Worm (Caenorhabditis elegans) whole organism, young adult: ENCODE data around the gene M163.8.

Source experiments
- B0035.1 ChIP-seq: sonication (generic microtip); optimal IDR thresholded peaks from 2 replicates; lab custom pipeline; 2016; ENCODE audit warnings: missing genetic modification characterization, mild to moderate bottlenecking, missing compliant biosample characterization, missing genotype, missing genetic modification reagents
- C06A6.2 ChIP-seq: fragments of 200-800 bp; sonication (Bioruptor generic); conservative IDR thresholded peaks from 2 replicates; pipeline ENCODE4 v1.3.6; 2022; ENCODE audit warnings: missing genetic modification characterization, missing compliant biosample characterization
- D2030.7 ChIP-seq: fragments of 200-800 bp; sonication (Bioruptor generic); IDR thresholded peaks from 2 replicates; pipeline ENCODE4 v1.3.6; 2022; ENCODE audit warnings: missing genetic modification reagents, missing genetic modification characterization, missing compliant biosample characterization
- F23B12.7 ChIP-seq: sonication (generic microtip); optimal IDR thresholded peaks from 2 replicates; lab custom pipeline; 2017; ENCODE audit warnings: missing genetic modification characterization, mild to moderate bottlenecking, missing compliant biosample characterization, antibody characterized with exemption, moderate library complexity; ENCODE audit not compliant: insufficient read depth
- K12H6.12 ChIP-seq: fragments of 200-800 bp; sonication (Bioruptor generic); optimal IDR thresholded peaks from 2 replicates; lab custom pipeline; 2018; ENCODE audit warnings: mild to moderate bottlenecking, missing genetic modification characterization, missing compliant biosample characterization
- Y95B8A.8 ChIP-seq: fragments of 200-800 bp; sonication (Bioruptor generic); IDR thresholded peaks from 2 replicates; pipeline ENCODE4 v1.3.6; 2022; ENCODE audit warnings: missing genetic modification reagents, missing genetic modification characterization, missing compliant biosample characterization
- ZK185.1 ChIP-seq: sonication (generic microtip); optimal IDR thresholded peaks from 2 replicates; lab custom pipeline; 2016; ENCODE audit warnings: mild to moderate bottlenecking, missing genetic modification characterization, missing compliant biosample characterization; ENCODE audit not compliant: poor library complexity, severe bottlenecking
- aptf-3 ChIP-seq: fragments of 200-800 bp; sonication (Bioruptor generic); IDR thresholded peaks from 2 replicates; pipeline ENCODE4 v1.3.6; 2022; ENCODE audit warnings: missing genetic modification characterization, missing compliant biosample characterization
- athp-1 ChIP-seq: sonication (generic microtip); optimal IDR thresholded peaks from 2 replicates; lab custom pipeline; 2017; ENCODE audit warnings: mild to moderate bottlenecking, missing genetic modification characterization, missing compliant biosample characterization
- attf-3 ChIP-seq: fragments of 200-800 bp; sonication (Bioruptor generic); conservative IDR thresholded peaks from 2 replicates; pipeline ENCODE4 v1.3.6; 2022; ENCODE audit warnings: missing genetic modification reagents, missing genetic modification characterization, missing compliant biosample characterization
- attf-6 ChIP-seq: fragments of 200-800 bp; sonication (Bioruptor generic); IDR thresholded peaks from 2 replicates; pipeline ENCODE4 v1.3.6; 2022; ENCODE audit warnings: missing genetic modification reagents, missing genetic modification characterization, missing compliant biosample characterization
- ceh-58 ChIP-seq: fragments of 200-800 bp; sonication (Bioruptor generic); IDR thresholded peaks from 2 replicates; pipeline ENCODE4 v1.3.6; 2022; ENCODE audit warnings: missing genetic modification characterization, missing compliant biosample characterization
- ceh-91 ChIP-seq: fragments of 200-800 bp; sonication (Bioruptor generic); IDR thresholded peaks from 2 replicates; pipeline ENCODE4 v1.3.6; 2022; ENCODE audit warnings: missing genetic modification reagents, missing genetic modification characterization, missing compliant biosample characterization
- dox-1 ChIP-seq: fragments of 200-800 bp; sonication (Bioruptor generic); IDR thresholded peaks from 2 replicates; pipeline ENCODE4 v1.3.6; 2022; ENCODE audit warnings: missing genetic modification reagents, missing genetic modification characterization, missing compliant biosample characterization
- ekl-4 ChIP-seq: fragments of 200-800 bp; sonication (Bioruptor generic); IDR thresholded peaks from 2 replicates; pipeline ENCODE4 v1.3.6; 2022; ENCODE audit warnings: missing genetic modification reagents, missing genetic modification characterization, missing compliant biosample characterization
- him-1 ChIP-seq: sonication (generic microtip); optimal IDR thresholded peaks from 2 replicates; lab custom pipeline; 2016; ENCODE audit warnings: missing genotype, missing genetic modification reagents, missing genetic modification characterization, missing compliant biosample characterization
- hmg-1.2 ChIP-seq: fragments of 200-800 bp; sonication (Bioruptor generic); IDR thresholded peaks from 2 replicates; pipeline ENCODE4 v1.3.6; 2022; ENCODE audit warnings: missing genetic modification reagents, missing genetic modification characterization, missing compliant biosample characterization
- lir-1 ChIP-seq: fragments of 200-800 bp; sonication (Bioruptor generic); conservative IDR thresholded peaks from 2 replicates; pipeline ENCODE4 v1.3.6; 2022; ENCODE audit warnings: missing genetic modification reagents, missing genetic modification characterization, missing compliant biosample characterization
- madf-6 ChIP-seq: fragments of 200-800 bp; sonication (Bioruptor generic); IDR thresholded peaks from 2 replicates; pipeline ENCODE4 v1.3.6; 2022; ENCODE audit warnings: missing genetic modification reagents, missing genetic modification characterization, missing compliant biosample characterization
- mxl-1 ChIP-seq: sonication (generic microtip); optimal IDR thresholded peaks from 2 replicates; lab custom pipeline; 2016; ENCODE audit warnings: missing genetic modification characterization, missing compliant biosample characterization
- nfyb-1 ChIP-seq: fragments of 200-800 bp; sonication (Bioruptor generic); IDR thresholded peaks from 2 replicates; pipeline ENCODE4 v1.3.6; 2022; ENCODE audit warnings: missing genetic modification reagents, missing genetic modification characterization, missing compliant biosample characterization
- nhr-80 ChIP-seq: sonication (generic microtip); optimal IDR thresholded peaks from 2 replicates; lab custom pipeline; 2016; ENCODE audit warnings: missing genetic modification characterization, missing compliant biosample characterization
- nhr-90 ChIP-seq: sonication (generic microtip); optimal IDR thresholded peaks from 2 replicates; lab custom pipeline; 2016; ENCODE audit warnings: missing genotype, mild to moderate bottlenecking, missing genetic modification characterization, missing compliant biosample characterization
- pbrm-1 ChIP-seq: fragments of 200-800 bp; sonication (Bioruptor generic); IDR thresholded peaks from 2 replicates; pipeline ENCODE4 v1.3.6; 2022; ENCODE audit warnings: missing genetic modification reagents, missing genetic modification characterization, missing compliant biosample characterization
- pha-4 ChIP-seq: fragments of 150-350 bp; sonication (generic microtip); optimal IDR thresholded peaks from 2 replicates; lab custom pipeline; 2014; ENCODE audit warnings: missing biosample characterization, missing genetic modification reagents, missing genetic modification characterization
- rpc-1 ChIP-seq, 2 experiments: fragments of 150-350 bp in 1 of 2; sonication (generic microtip) in 1 of 2; optimal IDR thresholded peaks; 2 replicates each; lab custom pipeline; 2014 to 2018; ENCODE audit warnings: missing biosample characterization in 1 of 2, missing genetic modification characterization in 1 of 2, missing genetic modification reagents in 1 of 2, missing genotype in 1 of 2
- sea-2 ChIP-seq: fragments of 200-800 bp; sonication (Bioruptor generic); IDR thresholded peaks from 2 replicates; pipeline ENCODE4 v1.3.6; 2022; ENCODE audit warnings: missing genetic modification characterization, missing compliant biosample characterization
- snpc-3.4 ChIP-seq: sonication (generic microtip); optimal IDR thresholded peaks from 2 replicates; lab custom pipeline; 2017; ENCODE audit warnings: missing genetic modification characterization, mild to moderate bottlenecking, missing compliant biosample characterization, antibody characterized with exemption, moderate library complexity, missing genotype, missing genetic modification reagents
- snpc-4 ChIP-seq, 5 experiments: fragments of 150-350 bp in 1 of 5; sonication (generic microtip) in 4 of 5; optimal IDR thresholded peaks; 2 replicates each; lab custom pipeline; 2014 to 2018; ENCODE audit warnings: missing genetic modification characterization in 5 of 5, missing biosample characterization in 3 of 5, antibody characterized with exemption in 2 of 5, mild to moderate bottlenecking in 2 of 5, missing compliant biosample characterization in 2 of 5, missing genotype in 2 of 5, moderate library complexity in 2 of 5, missing genetic modification reagents in 1 of 5
- tbp1 ChIP-seq: fragments of 200-800 bp; sonication (Bioruptor generic); optimal IDR thresholded peaks from 2 replicates; lab custom pipeline; 2018; ENCODE audit warnings: mild to moderate bottlenecking, missing genetic modification characterization, missing compliant biosample characterization
- tlf-1 ChIP-seq: fragments of 200-800 bp; sonication (Bioruptor generic); optimal IDR thresholded peaks from 2 replicates; lab custom pipeline; 2018; ENCODE audit warnings: mild to moderate bottlenecking, missing genetic modification characterization, missing compliant biosample characterization
- xnd-1 ChIP-seq: sonication (generic microtip); optimal IDR thresholded peaks from 2 replicates; lab custom pipeline; 2016; ENCODE audit warnings: missing genotype, missing genetic modification reagents, missing genetic modification characterization, missing compliant biosample characterization
- zfh-2 ChIP-seq: fragments of 200-800 bp; sonication (Bioruptor generic); conservative IDR thresholded peaks from 2 replicates; pipeline ENCODE4 v1.3.6; 2022; ENCODE audit warnings: missing genetic modification reagents, missing genetic modification characterization, missing compliant biosample characterization
- zim-3 ChIP-seq: sonication (generic microtip); optimal IDR thresholded peaks from 2 replicates; lab custom pipeline; 2017; ENCODE audit warnings: mild to moderate bottlenecking, missing genetic modification characterization, moderate library complexity, missing compliant biosample characterization
- ztf-18 ChIP-seq: sonication (generic microtip); optimal IDR thresholded peaks from 2 replicates; lab custom pipeline; 2016; ENCODE audit warnings: missing genotype, mild to moderate bottlenecking, missing genetic modification characterization, missing compliant biosample characterization
- ztf-26 ChIP-seq: sonication (generic microtip); optimal IDR thresholded peaks from 2 replicates; lab custom pipeline; 2017; ENCODE audit warnings: missing genetic modification characterization, missing compliant biosample characterization
- ztf-3 ChIP-seq: fragments of 200-800 bp; sonication (Bioruptor generic); optimal IDR thresholded peaks from 2 replicates; lab custom pipeline; 2018; ENCODE audit warnings: mild to moderate bottlenecking, missing genetic modification characterization, missing compliant biosample characterization
- ztf-6 ChIP-seq: fragments of 200-800 bp; sonication (Bioruptor generic); IDR thresholded peaks from 2 replicates; pipeline ENCODE4 v1.3.6; 2022; ENCODE audit warnings: missing genetic modification reagents, missing genetic modification characterization, missing compliant biosample characterization

The M163.8 gene

ce11 chrX:14478743-14479428, 6.0 kb upstream of the M163.8 start, which contains the start of gene M163.11 (continued):
- TF ChIP-seq athp-1 (tag; lab: Kevin White, UChicago) (peak; percentile 21), aptf-3 (GFP tag; lab: Robert Waterston, UW) (0 out of 2 replicates have a peak, but pooled peaks have one; percentile 55), ztf-18 (tag; lab: Kevin White, UChicago) (peak; percentile 75), ceh-91 (GFP tag; lab: Robert Waterston, UW) (no peak), nfyb-1 (GFP tag; lab: Robert Waterston, UW) (peak; percentile 82), rpc-1 (optimal IDR thresholded peaks at IDR 0.05; lab: Kevin White, UChicago) (peak; percentile 85), rpc-1 (tag; optimal IDR thresholded peaks at IDR 0.05; lab: Kevin White, UChicago) (peak; percentile 92), attf-3 (GFP tag; lab: Robert Waterston, UW) (0 out of 2 replicates have a peak, but pooled peaks have one; percentile 17), lir-1 (GFP tag; lab: Robert Waterston, UW) (0 out of 2 replicates have a peak, but pooled peaks have one; percentile 21), nhr-90 (tag; lab: Kevin White, UChicago) (peak; percentile 86), ZK185.1 (peak; percentile 87), dox-1 (GFP tag; lab: Robert Waterston, UW) (peak; percentile 75), madf-6 (GFP tag; lab: Robert Waterston, UW) (peak; percentile 44; the same call in 1 of the 2 replicates), nhr-80 (tag; lab: Kevin White, UChicago) (peak; percentile 8), xnd-1 (tag; lab: Kevin White, UChicago) (no peak), Y95B8A.8 (GFP tag; lab: Robert Waterston, UW) (no peak), C06A6.2 (GFP tag; lab: Robert Waterston, UW) (no peak), ztf-26 (tag; lab: Kevin White, UChicago) (peak; percentile 15), hmg-1.2 (GFP tag; lab: Robert Waterston, UW) (peak; percentile 69), ekl-4 (0 out of 2 replicates have a peak, but pooled peaks have one; percentile 55), K12H6.12 (tag; lab: Kevin White, UChicago) (no peak), B0035.1 (peak; percentile 43), snpc-4 (GFP tag; optimal IDR thresholded peaks at IDR 0.05; lab: Kevin White, UChicago) (peak; percentile 57), snpc-4 (tag; optimal IDR thresholded peaks at IDR 0.05; lab: Kevin White, UChicago) (peak; percentile 8 to 78 (median 44)), F23B12.7 (tag; lab: Kevin White, UChicago) (peak; percentile 9), sea-2 (GFP tag; lab: Robert Waterston, UW) (no peak), tbp1 (GFP tag; lab: Kevin White, UChicago) (peak; percentile 91), ztf-3 (GFP tag; lab: Kevin White, UChicago) (no peak), snpc-3.4 (peak; percentile 86), zfh-2 (GFP tag; lab: Robert Waterston, UW) (no peak), pbrm-1 (GFP tag; lab: Robert Waterston, UW) (peak; percentile 76), D2030.7 (GFP tag; lab: Robert Waterston, UW) (peak; percentile 69), tlf-1 (GFP tag; lab: Kevin White, UChicago) (peak; percentile 15), ceh-58 (GFP tag; lab: Robert Waterston, UW) (no peak), pha-4 (no peak), zim-3 (tag; lab: Kevin White, UChicago) (peak; percentile 57), him-1 (tag; lab: Kevin White, UChicago) (peak; percentile 14), attf-6 (GFP tag; lab: Robert Waterston, UW) (0 out of 2 replicates have a peak, but pooled peaks have one; percentile 25), ztf-6 (GFP tag; lab: Robert Waterston, UW) (0 out of 2 replicates have a peak, but pooled peaks have one; percentile 13), mxl-1 (peak; percentile 57)
